Fruit fly (Drosophila melanogaster) whole organism, embryonic: ENCODE results near the gene kibra.
A peak's percentile ranks its signal among the peaks of the same experiment; 100 is the strongest.

ENCODE experiments used
- Atf3 ChIP-seq: fragments of 200-800 bp; sonication (Bioruptor generic); optimal IDR thresholded peaks from 3 replicates; lab custom pipeline; 2016; ENCODE audit warnings: missing biosample characterization, missing genetic modification characterization
- BtbVII ChIP-seq: fragments of 200-800 bp; sonication (Bioruptor generic); optimal IDR thresholded peaks from 3 replicates; lab custom pipeline; 2017; ENCODE audit warnings: missing biosample characterization, mild to moderate bottlenecking, missing genetic modification characterization
- CG11398 ChIP-seq: fragments of 200-800 bp; sonication (Bioruptor generic); optimal IDR thresholded peaks from 2 replicates; lab custom pipeline; 2016; ENCODE audit warnings: missing biosample characterization, missing genetic modification characterization
- CG12942 ChIP-seq: fragments of 200-800 bp; sonication (Bioruptor generic); optimal IDR thresholded peaks from 3 replicates; lab custom pipeline; 2016; ENCODE audit warnings: missing biosample characterization, missing genetic modification characterization
- CG15696 ChIP-seq: fragments of 200-800 bp; sonication (Bioruptor generic); optimal IDR thresholded peaks from 2 replicates; lab custom pipeline; 2019; ENCODE audit warnings: missing biosample characterization, mild to moderate bottlenecking, missing genetic modification characterization, moderate library complexity
- CG1603 ChIP-seq: fragments of 200-800 bp; sonication (Bioruptor generic); optimal IDR thresholded peaks from 2 replicates; lab custom pipeline; 2019; ENCODE audit warnings: missing biosample characterization, mild to moderate bottlenecking, missing genetic modification characterization, moderate library complexity
- CG2120 ChIP-seq: fragments of 200-800 bp; sonication (Bioruptor generic); optimal IDR thresholded peaks from 3 replicates; lab custom pipeline; 2016; ENCODE audit warnings: missing biosample characterization, missing genetic modification characterization
- CG2712 ChIP-seq: fragments of 200-800 bp; optimal IDR thresholded peaks from 3 replicates; lab custom pipeline; 2019; ENCODE audit warnings: missing biosample characterization, mild to moderate bottlenecking, missing genetic modification characterization, moderate library complexity
- CG30431 ChIP-seq: fragments of 200-800 bp; sonication (Bioruptor generic); optimal IDR thresholded peaks from 2 replicates; lab custom pipeline; 2017; ENCODE audit warnings: missing biosample characterization, missing genetic modification characterization
- CG31388 ChIP-seq: fragments of 200-800 bp; sonication (Bioruptor generic); optimal IDR thresholded peaks from 2 replicates; lab custom pipeline; 2016; ENCODE audit warnings: missing biosample characterization, missing genetic modification characterization
- CG3163 ChIP-seq: fragments of 200-800 bp; sonication (Bioruptor generic); optimal IDR thresholded peaks from 3 replicates; lab custom pipeline; 2016; ENCODE audit warnings: missing biosample characterization, missing genetic modification characterization
- CG4328 ChIP-seq: fragments of 200-800 bp; sonication (Bioruptor generic); optimal IDR thresholded peaks from 3 replicates; lab custom pipeline; 2017; ENCODE audit warnings: missing biosample characterization, missing genetic modification reagents, missing genetic modification characterization
- CG4617 ChIP-seq: fragments of 200-800 bp; sonication (Bioruptor generic); optimal IDR thresholded peaks from 3 replicates; lab custom pipeline; 2016; ENCODE audit warnings: missing biosample characterization, missing genetic modification characterization, borderline replicate concordance
- CG6272 ChIP-seq: fragments of 200-800 bp; sonication (Bioruptor generic); IDR thresholded peaks from 2 replicates; pipeline ENCODE4 v1.3.6; 2022; ENCODE audit warnings: missing biosample characterization, missing genetic modification characterization
- CG7357 ChIP-seq: fragments of 200-800 bp; sonication (Bioruptor generic); IDR thresholded peaks from 3 replicates; pipeline ENCODE4 v1.3.6; 2022; ENCODE audit warnings: missing biosample characterization, missing genetic modification characterization
- CG7963 ChIP-seq: fragments of 200-800 bp; sonication (Bioruptor generic); IDR thresholded peaks from 3 replicates; pipeline ENCODE4 v1.3.6; 2022; ENCODE audit warnings: missing biosample characterization, missing genetic modification characterization; ENCODE audit not compliant: partially characterized antibody
- CG8281 ChIP-seq: fragments of 200-800 bp; sonication (Bioruptor generic); optimal IDR thresholded peaks from 2 replicates; lab custom pipeline; 2018; ENCODE audit warnings: missing biosample characterization, mild to moderate bottlenecking, missing genetic modification characterization, moderate library complexity
- CG9437 ChIP-seq: fragments of 200-800 bp; sonication (Bioruptor generic); optimal IDR thresholded peaks from 2 replicates; lab custom pipeline; 2018; ENCODE audit warnings: missing biosample characterization, mild to moderate bottlenecking, missing genetic modification characterization
- CG9609 ChIP-seq: fragments of 200-800 bp; sonication (Bioruptor generic); optimal IDR thresholded peaks from 3 replicates; lab custom pipeline; 2016; ENCODE audit warnings: missing biosample characterization, missing genetic modification characterization
- CG9817 ChIP-seq: fragments of 200-800 bp; sonication (Bioruptor generic); optimal IDR thresholded peaks from 2 replicates; lab custom pipeline; 2018; ENCODE audit warnings: missing biosample characterization, mild to moderate bottlenecking, missing genetic modification characterization, moderate library complexity
- CG9876 ChIP-seq: fragments of 200-800 bp; sonication (Bioruptor generic); optimal IDR thresholded peaks from 2 replicates; lab custom pipeline; 2016; ENCODE audit warnings: missing biosample characterization, missing genetic modification characterization
- D19A ChIP-seq: fragments of 200-800 bp; optimal IDR thresholded peaks from 3 replicates; lab custom pipeline; 2019; ENCODE audit warnings: missing biosample characterization, mild to moderate bottlenecking, missing genetic modification characterization, moderate library complexity
- Hey ChIP-seq: fragments of 200-800 bp; sonication (Bioruptor generic); optimal IDR thresholded peaks from 3 replicates; lab custom pipeline; 2018; ENCODE audit warnings: missing biosample characterization, mild to moderate bottlenecking, missing genetic modification characterization
- Lhr ChIP-seq: fragments of 200-800 bp; sonication (Bioruptor generic); optimal IDR thresholded peaks from 3 replicates; lab custom pipeline; 2017; ENCODE audit warnings: mild to moderate bottlenecking, missing biosample characterization, missing genetic modification reagents, missing genetic modification characterization
- MESR4 ChIP-seq: fragments of 200-800 bp; sonication (Bioruptor generic); optimal IDR thresholded peaks from 2 replicates; lab custom pipeline; 2018; ENCODE audit warnings: missing biosample characterization, mild to moderate bottlenecking, missing genetic modification characterization, moderate library complexity
- Max ChIP-seq: fragments of 200-800 bp; sonication (Bioruptor generic); optimal IDR thresholded peaks from 2 replicates; lab custom pipeline; 2016; ENCODE audit warnings: missing biosample characterization, mild to moderate bottlenecking, missing genetic modification characterization
- NC2β ChIP-seq: fragments of 200-800 bp; sonication (Bioruptor generic); optimal IDR thresholded peaks from 2 replicates; lab custom pipeline; 2016; ENCODE audit warnings: missing biosample characterization, missing genetic modification characterization
- NK7.1 ChIP-seq: fragments of 200-800 bp; sonication (Bioruptor generic); optimal IDR thresholded peaks from 3 replicates; lab custom pipeline; 2016; ENCODE audit warnings: missing biosample characterization, missing genetic modification characterization
- Nf-YC ChIP-seq: fragments of 200-800 bp; optimal IDR thresholded peaks from 3 replicates; lab custom pipeline; 2019; ENCODE audit warnings: missing biosample characterization, mild to moderate bottlenecking, missing genetic modification characterization, moderate library complexity
- Oaz ChIP-seq: fragments of 200-800 bp; sonication (Bioruptor generic); IDR thresholded peaks from 2 replicates; pipeline ENCODE4 v1.3.6; 2022; ENCODE audit warnings: missing biosample characterization, missing genetic modification characterization
- Rfx ChIP-seq: fragments of 200-800 bp; sonication (Bioruptor generic); IDR thresholded peaks from 2 replicates; pipeline ENCODE4 v1.3.6; 2022; ENCODE audit warnings: missing biosample characterization, missing genetic modification characterization
- Scr ChIP-seq: fragments of 200-800 bp; sonication (Bioruptor generic); IDR thresholded peaks from 2 replicates; pipeline ENCODE4 v1.3.6; 2022; ENCODE audit warnings: missing biosample characterization, missing genetic modification characterization; ENCODE audit not compliant: partially characterized antibody
- Taf1 ChIP-seq: fragments of 200-800 bp; sonication (Bioruptor generic); IDR thresholded peaks from 2 replicates; pipeline ENCODE4 v1.3.6; 2022; ENCODE audit warnings: missing biosample characterization, missing genetic modification characterization
- ash1 ChIP-seq: fragments of 200-800 bp; sonication (Bioruptor generic); optimal IDR thresholded peaks from 2 replicates; lab custom pipeline; 2018; ENCODE audit warnings: missing biosample characterization, mild to moderate bottlenecking, missing genetic modification characterization
- bcd ChIP-seq: fragments of 200-800 bp; sonication (Bioruptor generic); optimal IDR thresholded peaks from 2 replicates; lab custom pipeline; 2017; ENCODE audit warnings: missing biosample characterization, mild to moderate bottlenecking, missing genetic modification characterization
- bowl ChIP-seq: fragments of 200-800 bp; sonication (Bioruptor generic); IDR thresholded peaks from 2 replicates; pipeline ENCODE4 v1.3.6; 2022; ENCODE audit warnings: missing biosample characterization, missing genetic modification characterization
- ci ChIP-seq: fragments of 200-800 bp; sonication (Bioruptor generic); IDR thresholded peaks from 3 replicates; pipeline ENCODE4 v1.3.6; 2022; ENCODE audit warnings: missing biosample characterization, missing genetic modification characterization
- corto ChIP-seq: fragments of 200-800 bp; sonication (Bioruptor generic); optimal IDR thresholded peaks from 2 replicates; lab custom pipeline; 2016; ENCODE audit warnings: missing biosample characterization, mild to moderate bottlenecking, missing genetic modification characterization, moderate library complexity
- grn ChIP-seq: fragments of 200-800 bp; sonication (Bioruptor generic); optimal IDR thresholded peaks from 3 replicates; lab custom pipeline; 2017; ENCODE audit warnings: missing biosample characterization, missing genetic modification characterization
- gro ChIP-seq: fragments of 200-800 bp; sonication (Bioruptor generic); optimal IDR thresholded peaks from 2 replicates; lab custom pipeline; 2016; ENCODE audit warnings: missing biosample characterization, missing genetic modification characterization
- insv ChIP-seq, 2 experiments: fragments of 200-800 bp; sonication (Bioruptor generic); optimal IDR thresholded peaks; 3 replicates each; lab custom pipeline; 2016 to 2018; ENCODE audit warnings: missing biosample characterization in 2 of 2, missing genetic modification characterization in 2 of 2
- inv ChIP-seq: fragments of 200-800 bp; sonication (Bioruptor generic); IDR thresholded peaks from 2 replicates; pipeline ENCODE4 v1.3.6; 2022; ENCODE audit warnings: missing biosample characterization, missing genetic modification characterization; ENCODE audit not compliant: partially characterized antibody
- onecut ChIP-seq: fragments of 200-800 bp; sonication (Bioruptor generic); IDR thresholded peaks from 2 replicates; pipeline ENCODE4 v1.3.6; 2022; ENCODE audit warnings: missing biosample characterization, missing genetic modification characterization
- pfk ChIP-seq: fragments of 200-800 bp; sonication (Bioruptor generic); optimal IDR thresholded peaks from 2 replicates; lab custom pipeline; 2018; ENCODE audit warnings: missing biosample characterization, mild to moderate bottlenecking, missing genetic modification characterization, moderate library complexity
- pho ChIP-seq: fragments of 200-800 bp; sonication (Bioruptor generic); optimal IDR thresholded peaks from 2 replicates; lab custom pipeline; 2016; ENCODE audit warnings: missing biosample characterization, missing genetic modification characterization
- pita ChIP-seq: fragments of 200-800 bp; sonication (Bioruptor generic); optimal IDR thresholded peaks from 2 replicates; lab custom pipeline; 2017; ENCODE audit warnings: missing biosample characterization, mild to moderate bottlenecking, missing genetic modification characterization
- ro ChIP-seq: fragments of 200-800 bp; sonication (Bioruptor generic); IDR thresholded peaks from 2 replicates; pipeline ENCODE4 v1.3.6; 2022; ENCODE audit warnings: missing biosample characterization, missing genetic modification characterization
- shn ChIP-seq: fragments of 200-800 bp; sonication (Bioruptor generic); optimal IDR thresholded peaks from 3 replicates; lab custom pipeline; 2016; ENCODE audit warnings: missing biosample characterization, missing genetic modification characterization
- tgo ChIP-seq: fragments of 200-800 bp; sonication (Bioruptor generic); IDR thresholded peaks from 3 replicates; pipeline ENCODE4 v1.3.6; 2022; ENCODE audit warnings: missing biosample characterization, missing genetic modification characterization
- tup ChIP-seq: fragments of 200-800 bp; sonication (Bioruptor generic); optimal IDR thresholded peaks from 2 replicates; lab custom pipeline; 2016; ENCODE audit warnings: missing biosample characterization, mild to moderate bottlenecking, missing genetic modification characterization, moderate library complexity

The kibra gene

DNA sequence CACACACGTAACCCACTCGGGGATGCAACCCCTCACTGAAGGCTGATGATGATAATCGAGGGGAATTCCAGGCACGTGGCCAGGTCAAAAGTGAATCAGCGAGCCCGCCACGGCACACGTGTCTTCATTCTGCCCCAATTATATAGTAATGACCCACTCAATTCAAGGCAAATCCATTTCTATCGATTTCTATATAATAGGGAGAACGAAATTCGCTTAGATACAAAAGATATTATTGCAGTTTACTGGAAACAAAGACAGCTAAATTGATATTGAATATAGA lies 31.1 kb downstream of the kibra start:
- TF ChIP-seq inv (GFP tag; lab: Robert Waterston, UW): no peak
- TF ChIP-seq Nf-YC: no peak
- no peak for TF ChIP-seq pho (GFP tag; lab: Kevin White, UChicago)
- no peak for TF ChIP-seq Atf3 (GFP tag; lab: Kevin White, UChicago)
- TF ChIP-seq D19A (tag; lab: Kevin White, UChicago): no peak
- 0 out of 2 replicates have a peak, but pooled peaks have one; percentile 7 for TF ChIP-seq onecut (GFP tag; lab: Robert Waterston, UW)
- no peak for TF ChIP-seq shn (GFP tag; lab: Kevin White, UChicago)
- TF ChIP-seq insv (GFP tag; optimal IDR thresholded peaks at IDR 0.05; lab: Kevin White, UChicago): no peak
- no peak for TF ChIP-seq pfk
- TF ChIP-seq CG15696: no peak
- TF ChIP-seq Hey (tag; lab: Kevin White, UChicago): peak; percentile 93
- TF ChIP-seq CG7357: no peak
- no peak for TF ChIP-seq Lhr
- no peak for TF ChIP-seq CG2120 (GFP tag; lab: Kevin White, UChicago)
- no peak for TF ChIP-seq CG9437 (GFP tag; lab: Kevin White, UChicago)
- TF ChIP-seq Rfx (GFP tag; lab: Robert Waterston, UW): no peak

DNA sequence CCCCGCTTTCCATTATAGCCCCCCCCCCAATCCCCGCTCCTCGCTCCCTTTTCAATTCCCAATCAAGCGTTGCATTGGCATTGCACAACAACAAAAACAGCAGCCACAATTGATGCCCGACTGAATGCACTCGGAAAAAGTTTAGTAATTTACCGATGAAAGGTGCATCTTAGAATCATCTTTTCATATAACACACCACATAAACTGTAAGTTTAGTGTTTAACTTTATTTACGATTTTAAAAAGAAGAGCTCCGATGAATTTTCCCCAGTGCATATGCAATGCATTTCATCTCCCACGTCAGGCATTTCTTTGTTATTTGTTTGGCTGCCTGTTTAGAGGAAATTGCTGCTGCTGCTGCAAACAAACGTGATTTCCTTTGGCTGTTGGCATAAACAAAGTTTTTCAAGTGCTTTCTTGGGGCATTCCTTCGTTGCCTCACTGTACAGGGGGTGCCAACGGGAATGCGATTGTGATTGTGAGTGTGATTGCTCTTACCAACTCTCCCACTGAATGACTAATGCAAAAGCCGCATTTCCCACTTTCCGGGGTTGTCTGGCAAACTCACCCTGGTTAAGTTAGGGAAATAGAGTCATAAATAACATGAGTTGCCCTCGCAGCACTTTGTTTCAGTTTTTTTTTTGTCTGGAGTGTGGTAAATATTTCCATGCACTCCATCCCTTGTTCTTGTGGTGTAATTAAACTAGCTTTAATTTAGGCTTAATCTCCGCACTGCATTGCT lies 31.7 kb downstream of the kibra start:
- TF ChIP-seq grn (GFP tag; lab: Kevin White, UChicago) (no peak), corto (GFP tag; lab: Kevin White, UChicago) (peak; percentile 7), CG7963 (GFP tag; lab: Robert Waterston, UW) (no peak), pita (GFP tag; lab: Kevin White, UChicago) (no peak), CG30431 (peak; percentile 53), tgo (GFP tag; lab: Robert Waterston, UW) (peak; percentile 56), tup (GFP tag; lab: Kevin White, UChicago) (no peak), CG9876 (GFP tag; lab: Kevin White, UChicago) (peak; percentile 5), Taf1 (no peak), CG4617 (GFP tag; lab: Kevin White, UChicago) (no peak), CG31388 (GFP tag; lab: Kevin White, UChicago) (peak; percentile 37), ash1 (GFP tag; lab: Kevin White, UChicago) (no peak), NK7.1 (peak; percentile 36), ci (GFP tag; lab: Robert Waterston, UW) (peak; percentile 92), ro (GFP tag; lab: Robert Waterston, UW) (peak; percentile 51; the same call in 1 of the 2 replicates), NC2β (peak; percentile 63), CG12942 (no peak), BtbVII (GFP tag; lab: Kevin White, UChicago) (no peak), MESR4 (GFP tag; lab: Kevin White, UChicago) (no peak), CG2712 (tag; lab: Kevin White, UChicago) (peak; percentile 89), CG6272 (peak; percentile 39; the same call in 1 of the 2 replicates), CG9609 (GFP tag; lab: Kevin White, UChicago) (peak; percentile 28), Oaz (GFP tag; lab: Robert Waterston, UW) (no peak), gro (GFP tag; lab: Kevin White, UChicago) (no peak), Max (GFP tag; lab: Kevin White, UChicago) (peak; percentile 21), CG3163 (GFP tag; lab: Kevin White, UChicago) (no peak), Scr (GFP tag; lab: Robert Waterston, UW) (no peak), CG9817 (tag; lab: Kevin White, UChicago) (no peak), CG4328 (GFP tag; lab: Kevin White, UChicago) (no peak), bowl (no peak), bcd (peak; percentile 28), CG11398 (GFP tag; lab: Kevin White, UChicago) (no peak), CG1603 (tag; lab: Kevin White, UChicago) (peak; percentile 89), CG8281 (tag; lab: Kevin White, UChicago) (peak; percentile 44)
